Worm (Caenorhabditis elegans) whole organism, L2 larva: ENCODE measurements around the gene H29C22.1.

Experiments used
- C34F6.9 ChIP-seq: fragments of 150-350 bp; optimal IDR thresholded peaks from 2 replicates; lab custom pipeline; 2014; ENCODE audit warnings: missing biosample characterization, missing genetic modification characterization
- F13H6.1 ChIP-seq: sonication (generic microtip); optimal IDR thresholded peaks from 2 replicates; lab custom pipeline; 2016; ENCODE audit warnings: missing genetic modification characterization, missing compliant biosample characterization
- Y55F3AM.14 ChIP-seq: fragments of 200-800 bp; sonication (Bioruptor generic); optimal IDR thresholded peaks from 2 replicates; lab custom pipeline; 2018; ENCODE audit warnings: mild to moderate bottlenecking, missing genetic modification characterization, missing compliant biosample characterization
- ZK546.5 ChIP-seq: sonication (generic microtip); optimal IDR thresholded peaks from 2 replicates; lab custom pipeline; 2017; ENCODE audit warnings: missing biosample characterization, missing genetic modification characterization
- aly-2 ChIP-seq: fragments of 150-350 bp; optimal IDR thresholded peaks from 2 replicates; lab custom pipeline; 2014; ENCODE audit warnings: missing biosample characterization, missing genetic modification characterization
- ama-1 ChIP-seq: fragments of 150-350 bp; optimal IDR thresholded peaks from 2 replicates; lab custom pipeline; 2018; ENCODE audit warnings: inconsistent platforms
- ceh-16 ChIP-seq: fragments of 150-350 bp; optimal IDR thresholded peaks from 2 replicates; lab custom pipeline; 2014; ENCODE audit warnings: missing biosample characterization, missing genetic modification characterization
- ceh-82 ChIP-seq: fragments of 150-350 bp; optimal IDR thresholded peaks from 2 replicates; lab custom pipeline; 2014; ENCODE audit warnings: missing biosample characterization, missing genetic modification characterization
- egl-27 ChIP-seq: sonication (generic microtip); optimal IDR thresholded peaks from 3 replicates; lab custom pipeline; 2017; ENCODE audit warnings: missing biosample characterization, missing genetic modification reagents, missing genetic modification characterization
- elt-1 ChIP-seq: fragments of 150-350 bp; optimal IDR thresholded peaks from 2 replicates; lab custom pipeline; 2014; ENCODE audit warnings: missing biosample characterization, missing genetic modification characterization
- fos-1 ChIP-seq: fragments of 150-350 bp; optimal IDR thresholded peaks from 2 replicates; lab custom pipeline; 2014; ENCODE audit warnings: missing biosample characterization, missing genetic modification characterization
- lin-11 ChIP-seq: fragments of 150-350 bp; sonication (generic microtip); optimal IDR thresholded peaks from 2 replicates; lab custom pipeline; 2014; ENCODE audit warnings: missing biosample characterization, missing genetic modification characterization, inconsistent platforms, mixed read lengths
- lsy-2 ChIP-seq, 2 experiments: fragments of 150-350 bp in 1 of 2; sonication (generic microtip) in 1 of 2; optimal IDR thresholded peaks; 2 replicates each; lab custom pipeline; 2014 to 2017; ENCODE audit warnings: missing biosample characterization in 2 of 2, missing genetic modification characterization in 2 of 2
- mab-5 ChIP-seq: fragments of 150-350 bp; optimal IDR thresholded peaks from 2 replicates; lab custom pipeline; 2014; ENCODE audit warnings: missing biosample characterization, missing genetic modification characterization
- mbf-1 ChIP-seq: sonication (generic microtip); optimal IDR thresholded peaks from 2 replicates; lab custom pipeline; 2017; ENCODE audit warnings: missing biosample characterization, missing genetic modification characterization
- nhr-10 ChIP-seq: sonication (generic microtip); optimal IDR thresholded peaks from 2 replicates; lab custom pipeline; 2017; ENCODE audit warnings: missing biosample characterization, missing genetic modification characterization
- nhr-129 ChIP-seq: fragments of 150-350 bp; optimal IDR thresholded peaks from 2 replicates; lab custom pipeline; 2014; ENCODE audit warnings: missing biosample characterization, missing genetic modification characterization
- nhr-21 ChIP-seq: fragments of 150-350 bp; optimal IDR thresholded peaks from 2 replicates; lab custom pipeline; 2014; ENCODE audit warnings: missing biosample characterization, missing genetic modification characterization
- nhr-23 ChIP-seq: fragments of 150-350 bp; optimal IDR thresholded peaks from 2 replicates; lab custom pipeline; 2014; ENCODE audit warnings: missing biosample characterization, missing genetic modification reagents, missing genetic modification characterization
- nhr-25 ChIP-seq: fragments of 150-350 bp; sonication (generic microtip); optimal IDR thresholded peaks from 3 replicates; lab custom pipeline; 2014; ENCODE audit warnings: missing biosample characterization, missing genetic modification characterization
- peb-1 ChIP-seq: fragments of 150-350 bp; optimal IDR thresholded peaks from 2 replicates; lab custom pipeline; 2014; ENCODE audit warnings: missing biosample characterization, missing genetic modification characterization
- sem-4 ChIP-seq: fragments of 150-350 bp; optimal IDR thresholded peaks from 2 replicates; lab custom pipeline; 2014; ENCODE audit warnings: missing biosample characterization, missing genetic modification reagents, missing genetic modification characterization
- skn-1 ChIP-seq: sonication (generic microtip); optimal IDR thresholded peaks from 2 replicates; lab custom pipeline; 2017; ENCODE audit warnings: missing biosample characterization, missing genetic modification characterization
- sma-3 ChIP-seq: sonication (generic microtip); optimal IDR thresholded peaks from 2 replicates; lab custom pipeline; 2016; ENCODE audit warnings: missing genetic modification reagents, missing genetic modification characterization, missing compliant biosample characterization
- sma-9 ChIP-seq, 2 experiments: fragments of 150-350 bp in 1 of 2; sonication (generic microtip) in 1 of 2; optimal IDR thresholded peaks; 2 replicates each; lab custom pipeline; 2014 to 2016; ENCODE audit warnings: missing genetic modification characterization in 2 of 2, mild to moderate bottlenecking in 1 of 2, missing biosample characterization in 1 of 2, missing compliant biosample characterization in 1 of 2, missing genetic modification reagents in 1 of 2, moderate library complexity in 1 of 2
- snpc-4 ChIP-seq: fragments of 150-350 bp; optimal IDR thresholded peaks from 2 replicates; lab custom pipeline; 2014; ENCODE audit warnings: missing biosample characterization, missing genetic modification characterization
- unc-39 ChIP-seq: fragments of 150-350 bp; optimal IDR thresholded peaks from 2 replicates; lab custom pipeline; 2014; ENCODE audit warnings: missing biosample characterization, missing genetic modification characterization
- zag-1 ChIP-seq: fragments of 150-350 bp; optimal IDR thresholded peaks from 2 replicates; lab custom pipeline; 2014; ENCODE audit warnings: missing biosample characterization, missing genetic modification characterization
- ztf-1 ChIP-seq: fragments of 200-800 bp; sonication (Bioruptor generic); conservative IDR thresholded peaks from 2 replicates; pipeline ENCODE4 v1.3.6; 2022; ENCODE audit warnings: missing genetic modification characterization, missing compliant biosample characterization
- ztf-11 ChIP-seq: sonication (generic microtip); optimal IDR thresholded peaks from 2 replicates; lab custom pipeline; 2017; ENCODE audit warnings: missing biosample characterization, missing genetic modification characterization
- ztf-4 ChIP-seq: fragments of 150-350 bp; optimal IDR thresholded peaks from 2 replicates; lab custom pipeline; 2014; ENCODE audit warnings: missing biosample characterization, missing genetic modification characterization

The H29C22.1 gene

ce11 chrX:9336227-9336626 is 25.1 kb upstream of the H29C22.1 start:
- no peak for TF ChIP-seq nhr-10 (tag; lab: Kevin White, UChicago)
- TF ChIP-seq ztf-1 (GFP tag; lab: Robert Waterston, UW): no peak
- no peak for TF ChIP-seq ceh-82 (tag; lab: Kevin White, UChicago)
- no peak for TF ChIP-seq mbf-1 (tag; lab: Kevin White, UChicago)
- no peak for TF ChIP-seq F13H6.1 (tag; lab: Kevin White, UChicago)
- TF ChIP-seq skn-1 (tag; lab: Kevin White, UChicago): no peak
- no peak for TF ChIP-seq nhr-21
- TF ChIP-seq nhr-129 (tag; lab: Kevin White, UChicago): no peak
- no peak for TF ChIP-seq sma-3
- TF ChIP-seq lsy-2 (tag; optimal IDR thresholded peaks at IDR 0.05; lab: Kevin White, UChicago): no peak
- no peak for TF ChIP-seq mab-5 (tag; lab: Kevin White, UChicago)
- no peak for TF ChIP-seq sma-9 (GFP tag; optimal IDR thresholded peaks at IDR 0.05; lab: Kevin White, UChicago)
- TF ChIP-seq sma-9 (tag; optimal IDR thresholded peaks at IDR 0.05; lab: Kevin White, UChicago): no peak
- no peak for TF ChIP-seq zag-1 (tag; lab: Kevin White, UChicago)
- no peak for TF ChIP-seq ztf-11 (tag; lab: Kevin White, UChicago)
- no peak for TF ChIP-seq ZK546.5 (tag; lab: Kevin White, UChicago)
- TF ChIP-seq lin-11 (tag; lab: Kevin White, UChicago): no peak

ce11 chrX:9330721-9331212 is 19.6 kb upstream of the H29C22.1 start, which contains the start of gene T20B5.2:
Gene T20B5.2 (plus strand): TSS chrX:9331162.
- TF ChIP-seq nhr-129 (tag; lab: Kevin White, UChicago) (peak; percentile 14), F13H6.1 (tag; lab: Kevin White, UChicago) (peak; percentile 77), nhr-21 (no peak)
- TF ChIP-seq, all 48 proteins: peak for 2

- TF ChIP-seq ama-1 (lab: Kevin White, UChicago): no peak
- no peak for TF ChIP-seq Y55F3AM.14 (GFP tag; lab: Kevin White, UChicago)
- no peak for TF ChIP-seq egl-27
- TF ChIP-seq C34F6.9 (tag; lab: Kevin White, UChicago): no peak
- no peak for TF ChIP-seq ztf-1 (GFP tag; lab: Robert Waterston, UW)
- no peak for TF ChIP-seq sem-4 (tag; lab: Kevin White, UChicago)
- TF ChIP-seq elt-1 (tag; lab: Kevin White, UChicago): no peak
- TF ChIP-seq unc-39 (tag; lab: Kevin White, UChicago): no peak
- no peak for TF ChIP-seq snpc-4 (tag; lab: Kevin White, UChicago)
- TF ChIP-seq, all 48 proteins: peak for 0
Measured at ce11 chrX:9324962-9325361, 13.8 kb upstream of the H29C22.1 start.

ce11 chrX:9319080-9319479 is 8.0 kb upstream of the H29C22.1 start, which contains the start of gene npr-7:
Gene npr-7 (minus strand): TSS chrX:9319180.
- TF ChIP-seq nhr-23 (tag; lab: Kevin White, UChicago) (no peak), lin-11 (tag; lab: Kevin White, UChicago) (no peak), ceh-16 (tag; lab: Kevin White, UChicago) (no peak), Y55F3AM.14 (GFP tag; lab: Kevin White, UChicago) (no peak), ztf-4 (no peak), zag-1 (tag; lab: Kevin White, UChicago) (no peak), sma-9 (GFP tag; optimal IDR thresholded peaks at IDR 0.05; lab: Kevin White, UChicago) (no peak), sma-9 (tag; optimal IDR thresholded peaks at IDR 0.05; lab: Kevin White, UChicago) (no peak), fos-1 (tag; lab: Kevin White, UChicago) (no peak), skn-1 (tag; lab: Kevin White, UChicago) (no peak), ama-1 (lab: Kevin White, UChicago) (no peak), F13H6.1 (tag; lab: Kevin White, UChicago) (no peak), C34F6.9 (tag; lab: Kevin White, UChicago) (no peak), aly-2 (tag; lab: Kevin White, UChicago) (no peak), egl-27 (no peak), nhr-25 (tag; lab: Kevin White, UChicago) (no peak), peb-1 (tag; lab: Kevin White, UChicago) (no peak)

- TF ChIP-seq C34F6.9 (tag; lab: Kevin White, UChicago) (no peak), ama-1 (lab: Kevin White, UChicago) (no peak)
- TF ChIP-seq, all 48 proteins: peak for 0
Measured at ce11 chrX:9314397-9314796, 3.3 kb upstream of the H29C22.1 start, which contains the start of gene ttr-38. Gene ttr-38 (minus strand): TSS chrX:9314497.
